Worm (Caenorhabditis elegans) whole organism, mixed stage, embryonic: ENCODE data around the gene F40G9.8.

Source experiments
- M03D4.4 ChIP-seq: sonication (generic microtip); optimal IDR thresholded peaks from 2 replicates; lab custom pipeline; 2017; ENCODE audit warnings: mild to moderate bottlenecking, missing genetic modification characterization, missing compliant biosample characterization
- bed-3 ChIP-seq: fragments of 200-800 bp; sonication (Bioruptor generic); optimal IDR thresholded peaks from 3 replicates; lab custom pipeline; 2018; ENCODE audit warnings: mild to moderate bottlenecking, missing genetic modification characterization, moderate library complexity, missing compliant biosample characterization
- blmp-1 ChIP-seq: fragments of 150-350 bp; optimal IDR thresholded peaks from 2 replicates; lab custom pipeline; 2014; ENCODE audit warnings: missing biosample characterization, missing genetic modification characterization
- ceh-39 ChIP-seq: fragments of 150-350 bp; optimal IDR thresholded peaks from 2 replicates; lab custom pipeline; 2014; ENCODE audit warnings: missing biosample characterization, missing genetic modification characterization
- ceh-43 ChIP-seq: fragments of 200-800 bp; sonication (Bioruptor generic); optimal IDR thresholded peaks from 2 replicates; lab custom pipeline; 2018; ENCODE audit warnings: mild to moderate bottlenecking, missing genetic modification characterization, moderate library complexity, missing compliant biosample characterization
- ceh-83 ChIP-seq: fragments of 200-800 bp; sonication (Bioruptor generic); optimal IDR thresholded peaks from 2 replicates; lab custom pipeline; 2018; ENCODE audit warnings: mild to moderate bottlenecking, missing genetic modification characterization, missing compliant biosample characterization
- ces-1 ChIP-seq: fragments of 150-350 bp; optimal IDR thresholded peaks from 2 replicates; lab custom pipeline; 2014; ENCODE audit warnings: missing biosample characterization, missing genetic modification reagents, missing genetic modification characterization
- cnd-1 ChIP-seq: fragments of 200-800 bp; sonication (Bioruptor generic); optimal IDR thresholded peaks from 2 replicates; lab custom pipeline; 2018; ENCODE audit warnings: mild to moderate bottlenecking, missing genetic modification characterization, missing compliant biosample characterization
- drap-1 ChIP-seq: fragments of 200-800 bp; sonication (Bioruptor generic); optimal IDR thresholded peaks from 3 replicates; lab custom pipeline; 2018; ENCODE audit warnings: mild to moderate bottlenecking, missing genetic modification characterization, missing compliant biosample characterization
- elt-1 ChIP-seq: sonication (generic microtip); optimal IDR thresholded peaks from 2 replicates; lab custom pipeline; 2017; ENCODE audit warnings: missing genetic modification characterization, mild to moderate bottlenecking, missing compliant biosample characterization, antibody characterized with exemption, moderate library complexity, borderline replicate concordance; ENCODE audit not compliant: insufficient read depth
- elt-3 ChIP-seq: fragments of 150-350 bp; optimal IDR thresholded peaks from 2 replicates; lab custom pipeline; 2014; ENCODE audit warnings: missing biosample characterization, missing genetic modification characterization
- flh-1 ChIP-seq: fragments of 200-800 bp; sonication (Bioruptor generic); optimal IDR thresholded peaks from 2 replicates; lab custom pipeline; 2018; ENCODE audit warnings: mild to moderate bottlenecking, missing genetic modification characterization, moderate library complexity, missing compliant biosample characterization
- ham-2 ChIP-seq: fragments of 200-800 bp; sonication (Bioruptor generic); optimal IDR thresholded peaks from 2 replicates; lab custom pipeline; 2018; ENCODE audit warnings: mild to moderate bottlenecking, missing genetic modification characterization, missing compliant biosample characterization
- hlh-1 ChIP-seq: fragments of 150-350 bp; optimal IDR thresholded peaks from 2 replicates; lab custom pipeline; 2014; ENCODE audit warnings: missing biosample characterization, missing genetic modification reagents, missing genetic modification characterization
- lin-13 ChIP-seq: fragments of 150-350 bp; optimal IDR thresholded peaks from 2 replicates; lab custom pipeline; 2014; ENCODE audit warnings: missing biosample characterization, missing genetic modification characterization
- lin-32 ChIP-seq: fragments of 200-800 bp; sonication (Bioruptor generic); optimal IDR thresholded peaks from 2 replicates; lab custom pipeline; 2018; ENCODE audit warnings: mild to moderate bottlenecking, missing genetic modification characterization, missing compliant biosample characterization
- lsy-2 ChIP-seq: fragments of 150-350 bp; optimal IDR thresholded peaks from 2 replicates; lab custom pipeline; 2014; ENCODE audit warnings: missing biosample characterization, missing genetic modification characterization
- mab-5 ChIP-seq: fragments of 150-350 bp; optimal IDR thresholded peaks from 2 replicates; lab custom pipeline; 2014; ENCODE audit warnings: missing biosample characterization, missing genetic modification characterization
- mep-1 ChIP-seq: fragments of 150-350 bp; optimal IDR thresholded peaks from 2 replicates; lab custom pipeline; 2017; ENCODE audit warnings: missing biosample characterization, missing genetic modification reagents, missing genetic modification characterization, inconsistent platforms
- mls-2 ChIP-seq: sonication (generic microtip); optimal IDR thresholded peaks from 2 replicates; lab custom pipeline; 2016; ENCODE audit warnings: mild to moderate bottlenecking, missing genetic modification characterization, moderate library complexity, missing compliant biosample characterization
- nhr-237 ChIP-seq: fragments of 150-350 bp; optimal IDR thresholded peaks from 2 replicates; lab custom pipeline; 2014; ENCODE audit warnings: missing biosample characterization, missing genetic modification characterization
- nhr-28 ChIP-seq: fragments of 150-350 bp; optimal IDR thresholded peaks from 2 replicates; lab custom pipeline; 2014; ENCODE audit warnings: missing biosample characterization, missing genetic modification characterization
- nhr-76 ChIP-seq: sonication (generic microtip); optimal IDR thresholded peaks from 2 replicates; lab custom pipeline; 2017; ENCODE audit warnings: missing biosample characterization, missing genetic modification characterization
- pha-4 ChIP-seq: fragments of 150-350 bp; optimal IDR thresholded peaks from 2 replicates; lab custom pipeline; 2018; ENCODE audit warnings: missing biosample characterization, missing genetic modification reagents, missing genetic modification characterization
- sem-2 ChIP-seq: fragments of 200-800 bp; sonication (Bioruptor generic); optimal IDR thresholded peaks from 2 replicates; lab custom pipeline; 2018; ENCODE audit warnings: mild to moderate bottlenecking, missing genetic modification characterization, missing compliant biosample characterization
- snpc-4 ChIP-seq: fragments of 150-350 bp; optimal IDR thresholded peaks from 2 replicates; lab custom pipeline; 2014; ENCODE audit warnings: missing biosample characterization, missing genetic modification characterization
- sptf-1 ChIP-seq: sonication (generic microtip); optimal IDR thresholded peaks from 2 replicates; lab custom pipeline; 2017; ENCODE audit warnings: mild to moderate bottlenecking, missing genetic modification characterization, moderate library complexity, missing compliant biosample characterization
- tbx-8 ChIP-seq: fragments of 200-800 bp; sonication (Bioruptor generic); optimal IDR thresholded peaks from 2 replicates; lab custom pipeline; 2018; ENCODE audit warnings: mild to moderate bottlenecking, missing genetic modification characterization, moderate library complexity, missing compliant biosample characterization
- unc-120 ChIP-seq: sonication (generic microtip); optimal IDR thresholded peaks from 2 replicates; lab custom pipeline; 2017; ENCODE audit warnings: missing genetic modification characterization, missing compliant biosample characterization; ENCODE audit not compliant: poor library complexity, severe bottlenecking
- unc-62 ChIP-seq: fragments of 150-350 bp; optimal IDR thresholded peaks from 2 replicates; lab custom pipeline; 2014; ENCODE audit warnings: missing biosample characterization, missing genetic modification reagents, missing genetic modification characterization
- zip-8 ChIP-seq: fragments of 150-350 bp; optimal IDR thresholded peaks from 2 replicates; lab custom pipeline; 2014; ENCODE audit warnings: missing biosample characterization, missing genetic modification characterization
- ztf-11 ChIP-seq: fragments of 150-350 bp; optimal IDR thresholded peaks from 2 replicates; lab custom pipeline; 2014; ENCODE audit warnings: missing biosample characterization, missing genetic modification characterization

F40G9.8 gene

DNA sequence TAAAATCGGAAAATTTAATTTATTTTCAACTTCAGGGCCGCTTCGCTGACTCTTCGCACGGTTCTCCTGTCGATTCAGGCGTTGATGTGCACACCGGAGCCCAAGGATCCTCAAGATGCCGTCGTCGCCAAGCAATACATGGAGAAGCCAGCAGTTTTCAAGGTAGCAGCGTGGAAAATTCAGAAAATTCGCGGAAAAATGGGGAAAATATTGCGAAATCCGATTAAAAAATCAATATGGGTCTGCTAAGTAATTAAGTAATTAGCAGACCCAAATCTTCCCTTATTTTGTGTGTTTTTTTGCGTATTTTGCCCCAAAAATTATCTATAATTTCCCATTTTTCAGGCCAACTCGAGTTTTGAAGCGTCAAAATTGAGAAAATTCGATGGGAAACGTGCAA lies 24.6 kb upstream of the F40G9.8 start:
- TF ChIP-seq unc-120 (tag; lab: Kevin White, UChicago) = no peak
- TF ChIP-seq nhr-28 = no peak
- no peak for TF ChIP-seq sptf-1 (tag; lab: Kevin White, UChicago)
- TF ChIP-seq bed-3 (GFP tag; lab: Kevin White, UChicago) = no peak
- no peak for TF ChIP-seq M03D4.4 (tag; lab: Kevin White, UChicago)
- TF ChIP-seq zip-8 (tag; lab: Kevin White, UChicago) = no peak
- no peak for TF ChIP-seq ham-2 (GFP tag; lab: Kevin White, UChicago)
- no peak for TF ChIP-seq lsy-2 (tag; lab: Kevin White, UChicago)
- TF ChIP-seq ztf-11 (tag; lab: Kevin White, UChicago) = no peak
- TF ChIP-seq tbx-8 (GFP tag; lab: Kevin White, UChicago) = no peak
- TF ChIP-seq nhr-76 (tag; lab: Kevin White, UChicago) = no peak
- no peak for TF ChIP-seq ceh-83
- no peak for TF ChIP-seq ceh-43 (GFP tag; lab: Kevin White, UChicago)
- TF ChIP-seq lin-13 (tag; lab: Kevin White, UChicago) = no peak
- no peak for TF ChIP-seq elt-3 (tag; lab: Kevin White, UChicago)
- TF ChIP-seq flh-1 (GFP tag; lab: Kevin White, UChicago) = no peak
- TF ChIP-seq unc-62 (GFP tag; lab: Kevin White, UChicago) = no peak
- TF ChIP-seq, all 35 proteins: peak for 0

DNA sequence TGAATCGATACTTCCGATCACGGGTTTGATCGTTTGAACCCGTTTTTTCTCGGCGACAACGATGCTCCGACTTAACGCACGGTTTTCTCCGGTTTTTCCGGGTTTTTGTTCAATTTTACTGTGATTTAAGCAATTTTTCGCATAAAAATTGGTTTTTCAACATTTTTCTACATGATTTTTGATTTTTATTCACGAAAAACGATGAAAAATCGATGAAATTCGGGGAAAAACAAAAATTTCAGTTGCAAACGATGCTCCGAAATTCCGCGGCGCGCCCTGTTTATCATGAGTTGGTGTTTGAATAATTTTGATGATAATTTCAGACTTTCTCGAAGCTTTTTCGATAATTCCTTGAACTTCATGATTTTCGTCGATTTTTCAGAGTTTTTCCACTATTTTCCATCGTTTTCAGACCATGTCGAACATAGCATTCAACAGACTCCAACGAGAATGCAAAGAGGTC lies 23.8 kb upstream of the F40G9.8 start, which contains the start of gene ubc-20:
TSS of gene ubc-20 (plus strand) at position 413 of the 463 bp plus-strand sequence.
- TF ChIP-seq ces-1 (peak; percentile 2), mep-1 (tag; lab: Kevin White, UChicago) (no peak), nhr-237 (tag; lab: Kevin White, UChicago) (peak; percentile 31), ceh-39 (tag; lab: Kevin White, UChicago) (peak; percentile 41)

DNA sequence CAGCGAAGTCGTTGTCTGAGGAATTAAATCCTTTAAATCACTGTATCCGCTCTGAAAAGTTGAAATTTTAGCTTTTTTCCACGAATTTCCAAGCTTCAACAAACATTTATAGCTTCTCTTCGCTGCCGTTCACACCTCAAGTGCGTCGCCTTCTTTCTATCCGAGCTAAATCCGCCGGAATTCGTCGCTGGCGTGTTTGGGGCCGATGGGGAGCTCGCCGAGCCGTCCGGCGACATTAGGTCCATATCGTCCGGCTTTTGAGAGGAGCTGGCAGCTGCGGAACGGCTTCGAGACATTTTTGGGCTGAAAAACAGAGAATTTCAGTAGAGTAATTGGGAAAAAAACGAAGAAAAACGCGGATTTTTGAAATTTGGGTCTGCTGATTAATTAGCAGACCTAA lies 23.2 kb upstream of the F40G9.8 start, which contains the start of gene mxl-2:
TSS of gene mxl-2 (minus strand) at position 303 of the 400 bp plus-strand sequence.
- TF ChIP-seq unc-62 (GFP tag; lab: Kevin White, UChicago) (no peak), elt-3 (tag; lab: Kevin White, UChicago) (no peak), lin-32 (GFP tag; lab: Kevin White, UChicago) (no peak), ceh-43 (GFP tag; lab: Kevin White, UChicago) (no peak), elt-1 (tag; lab: Kevin White, UChicago) (no peak), mab-5 (no peak), tbx-8 (GFP tag; lab: Kevin White, UChicago) (no peak)

- TF ChIP-seq unc-120 (tag; lab: Kevin White, UChicago) = no peak
- peak; percentile 83 for TF ChIP-seq zip-8 (tag; lab: Kevin White, UChicago)
- TF ChIP-seq pha-4 (tag; lab: Kevin White, UChicago) = no peak
- no peak for TF ChIP-seq drap-1 (GFP tag; lab: Kevin White, UChicago)
- TF ChIP-seq elt-3 (tag; lab: Kevin White, UChicago) = no peak
- TF ChIP-seq nhr-28 = no peak
These were observed 19.7 kb upstream of the F40G9.8 start for ce11 chrIII:184335-184734.

- no peak for TF ChIP-seq mep-1 (tag; lab: Kevin White, UChicago)
- no peak for TF ChIP-seq ces-1
- no peak for TF ChIP-seq lsy-2 (tag; lab: Kevin White, UChicago)
- TF ChIP-seq flh-1 (GFP tag; lab: Kevin White, UChicago) = no peak
- no peak for TF ChIP-seq snpc-4 (tag; lab: Kevin White, UChicago)
- no peak for TF ChIP-seq nhr-28
- no peak for TF ChIP-seq blmp-1 (tag; lab: Kevin White, UChicago)
- no peak for TF ChIP-seq mls-2 (tag; lab: Kevin White, UChicago)
- no peak for TF ChIP-seq lin-32 (GFP tag; lab: Kevin White, UChicago)
- no peak for TF ChIP-seq sptf-1 (tag; lab: Kevin White, UChicago)
- no peak for TF ChIP-seq tbx-8 (GFP tag; lab: Kevin White, UChicago)
- TF ChIP-seq cnd-1 (tag; lab: Kevin White, UChicago) = no peak
- no peak for TF ChIP-seq sem-2 (GFP tag; lab: Kevin White, UChicago)
- TF ChIP-seq ztf-11 (tag; lab: Kevin White, UChicago) = no peak
- TF ChIP-seq nhr-237 (tag; lab: Kevin White, UChicago) = no peak
- TF ChIP-seq lin-13 (tag; lab: Kevin White, UChicago) = no peak
- no peak for TF ChIP-seq hlh-1 (tag; lab: Kevin White, UChicago)
- no peak for TF ChIP-seq pha-4 (tag; lab: Kevin White, UChicago)
These were observed 18.4 kb upstream of the F40G9.8 start for ce11 chrIII:183072-183471.
